Worm (Caenorhabditis elegans): ENCODE results near the gene clec-254.

Gene clec-254

DNA sequence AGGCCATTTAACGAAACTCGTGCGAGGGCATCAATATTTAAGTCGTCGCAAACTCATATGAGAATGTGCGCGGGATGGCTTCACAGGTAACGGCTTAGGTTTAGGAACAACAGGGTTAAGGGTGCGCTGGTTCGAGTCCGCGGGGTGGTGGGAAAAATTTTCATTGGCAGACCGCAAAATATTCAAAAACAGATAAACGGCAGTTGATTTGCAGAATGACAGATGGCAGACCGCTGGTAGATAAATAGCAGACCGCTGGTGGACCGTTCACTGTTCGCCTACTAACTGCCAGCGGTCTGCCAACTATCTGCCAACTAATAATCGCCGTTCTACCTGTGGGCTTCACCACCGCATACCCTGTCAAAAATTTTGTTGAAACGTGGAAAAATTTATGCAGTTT lies 42.1 kb downstream of the clec-254 start (continued):
- TF ChIP-seq snpc-4 (tag; optimal IDR thresholded peaks at IDR 0.05) (no peak), set-16 (GFP tag; IDR thresholded peaks at IDR 0.05) (no peak), vab-7 (GFP tag; IDR thresholded peaks at IDR 0.05) (no peak), nhr-48 (tag; optimal IDR thresholded peaks at IDR 0.05) (no peak), daf-8 (GFP tag; IDR thresholded peaks at IDR 0.05) (0 out of 2 replicates have a peak, but pooled peaks have one; percentile 61), saeg-2 (GFP tag; IDR thresholded peaks at IDR 0.05) (no peak), ceh-20 (GFP tag; IDR thresholded peaks at IDR 0.05) (no peak), lir-3 (tag; optimal IDR thresholded peaks at IDR 0.05) (peak; percentile 46), zfp-3 (GFP tag; conservative IDR thresholded peaks at IDR 0.05) (no peak), Y48G9A.11 (GFP tag; IDR thresholded peaks at IDR 0.05) (peak; percentile 48; the same call in 1 of the 2 replicates), lin-29 (GFP tag; IDR thresholded peaks at IDR 0.05) (peak; percentile 57; the same call in 1 of the 2 replicates), nhr-41 (GFP tag; IDR thresholded peaks at IDR 0.05) (0 out of 2 replicates have a peak, but pooled peaks have one; percentile 9), F26F4.8 (GFP tag; conservative IDR thresholded peaks at IDR 0.05) (peak; percentile 90), php-3 (GFP tag; IDR thresholded peaks at IDR 0.05) (no peak; the same call in 1 of the 2 replicates), madf-5 (GFP tag; IDR thresholded peaks at IDR 0.05) (0 out of 4 replicates have a peak, but pooled peaks of 1 of the 2 experiments have one; percentile 68), unc-130 (GFP tag; optimal IDR thresholded peaks at IDR 0.05) (peak; percentile 26), ZK546.5 (tag; optimal IDR thresholded peaks at IDR 0.05) (no peak), arid-1 (GFP tag; conservative IDR thresholded peaks at IDR 0.05) (no peak), nhr-76 (tag; optimal IDR thresholded peaks at IDR 0.05) (no peak)

DNA sequence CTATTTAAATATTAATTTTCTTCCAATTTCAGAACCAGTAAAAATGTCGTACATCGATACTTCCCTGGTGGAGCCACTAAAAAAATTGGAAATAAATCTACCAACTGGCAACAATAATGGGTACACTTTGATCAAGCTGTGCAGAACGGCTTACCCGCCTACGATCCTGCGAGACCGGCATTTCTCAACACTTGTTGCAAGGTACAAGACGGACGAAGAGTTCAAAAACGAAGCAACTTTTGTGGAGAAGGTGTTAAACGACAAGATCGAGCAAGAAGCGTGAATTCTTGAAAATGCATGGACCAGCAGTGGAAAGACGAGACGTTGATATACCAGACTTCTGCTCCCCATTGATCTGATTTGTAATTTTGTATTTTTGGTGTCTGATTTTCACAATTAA lies 42.9 kb downstream of the clec-254 start:
- peak; percentile 56 for TF ChIP-seq aha-1 (tag)
- TF ChIP-seq T20F7.1 (GFP tag; optimal IDR thresholded peaks at IDR 0.05) = no peak
- no peak for TF ChIP-seq zip-11 (GFP tag; IDR thresholded peaks at IDR 0.05)
- TF ChIP-seq unc-39 (tag; optimal IDR thresholded peaks at IDR 0.05) = no peak
- TF ChIP-seq nhr-10 (tag; optimal IDR thresholded peaks at IDR 0.05) = no peak

DNA sequence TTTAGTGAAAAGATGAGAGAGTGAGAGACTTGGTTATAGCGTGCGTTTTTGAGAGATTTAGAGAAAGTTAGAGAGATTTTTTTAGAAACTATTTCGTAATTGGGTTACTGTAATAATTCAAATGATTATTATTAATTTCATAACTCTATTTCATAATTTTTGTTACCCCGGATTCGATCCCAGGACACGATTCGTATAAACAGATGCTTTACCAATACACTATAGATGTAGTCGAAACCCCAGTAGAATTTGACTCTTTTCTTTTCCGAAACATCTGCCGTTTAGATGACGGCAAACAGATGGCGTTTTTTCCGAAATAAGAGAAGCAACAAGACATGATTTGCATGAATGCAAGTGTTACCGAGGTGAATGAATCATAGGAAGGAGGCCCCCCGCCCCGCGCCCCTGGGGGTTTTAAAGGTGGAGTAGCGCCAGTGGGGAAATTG lies 44.2 kb downstream of the clec-254 start:
- TF ChIP-seq hif-1 (tag; optimal IDR thresholded peaks at IDR 0.05) = no peak
- TF ChIP-seq Y75B8A.6 (GFP tag; IDR thresholded peaks at IDR 0.05) = no peak
- peak; percentile 54; the same call in 1 of the 2 replicates for TF ChIP-seq D1046.2 (GFP tag; IDR thresholded peaks at IDR 0.05)
- TF ChIP-seq ZK337.2 (GFP tag; IDR thresholded peaks at IDR 0.05) = no peak
- no peak for TF ChIP-seq Y105C5A.15 (GFP tag; IDR thresholded peaks at IDR 0.05)
- TF ChIP-seq F37D6.2 (tag; optimal IDR thresholded peaks at IDR 0.05) = peak; percentile 40
- no peak for TF ChIP-seq lim-7 (GFP tag; IDR thresholded peaks at IDR 0.05)
- no peak for TF ChIP-seq ZK546.5 (tag; optimal IDR thresholded peaks at IDR 0.05)
- no peak for TF ChIP-seq zag-1 (tag; optimal IDR thresholded peaks at IDR 0.05)
- TF ChIP-seq lin-15B (tag; optimal IDR thresholded peaks at IDR 0.05) = no peak
- no peak for TF ChIP-seq fos-1 (tag; optimal IDR thresholded peaks at IDR 0.05)
- 0 out of 2 replicates have a peak, but pooled peaks have one; percentile 12 for TF ChIP-seq lin-29 (GFP tag; IDR thresholded peaks at IDR 0.05)
- no peak for TF ChIP-seq T26A8.4 (GFP tag; IDR thresholded peaks at IDR 0.05)
- TF ChIP-seq nhr-6 (tag; optimal IDR thresholded peaks at IDR 0.05) = no peak
- TF ChIP-seq lir-3 (tag; optimal IDR thresholded peaks at IDR 0.05) = no peak
- TF ChIP-seq aha-1 (tag) = peak; percentile 39
- no peak for TF ChIP-seq F49E8.2 (tag; optimal IDR thresholded peaks at IDR 0.05; ENCODE audit: borderline replicate concordance)
- TF ChIP-seq hlh-30 (tag; optimal IDR thresholded peaks at IDR 0.05; ENCODE audit: insufficient read depth) = no peak
- no peak for TF ChIP-seq rbr-2 (tag; optimal IDR thresholded peaks at IDR 0.05)
- no peak for TF ChIP-seq lsy-2 (tag; optimal IDR thresholded peaks at IDR 0.05)
- TF ChIP-seq R02D3.7 (tag; optimal IDR thresholded peaks at IDR 0.05) = no peak
- TF ChIP-seq fkh-10 (GFP tag; optimal IDR thresholded peaks at IDR 0.05) = no peak
- no peak for TF ChIP-seq lin-39 (tag; optimal IDR thresholded peaks at IDR 0.05)
- TF ChIP-seq unc-39 (tag; optimal IDR thresholded peaks at IDR 0.05) = no peak
- no peak for TF ChIP-seq nhr-237 (tag; optimal IDR thresholded peaks at IDR 0.05)
- TF ChIP-seq lin-13 (GFP tag; optimal IDR thresholded peaks at IDR 0.05) = no peak
- TF ChIP-seq dmd-6 (GFP tag; IDR thresholded peaks at IDR 0.05) = no peak
- no peak for TF ChIP-seq hlh-11 (tag; optimal IDR thresholded peaks at IDR 0.05)
- TF ChIP-seq daf-16 (GFP tag; optimal IDR thresholded peaks at IDR 0.05) = peak in 1 of 2 experiments; percentile 13
- TF ChIP-seq daf-16 (tag; optimal IDR thresholded peaks at IDR 0.05) = peak; percentile 11
- no peak for TF ChIP-seq spr-3 (GFP tag; optimal IDR thresholded peaks at IDR 0.05)
